Fruit fly (Drosophila melanogaster): Measurements from ENCODE around the gene Ziz.

dm6 chr2L:7532644-7533324, 36.7 kb upstream of the Ziz start:
- no peak for TF ChIP-seq CG8478 (optimal IDR thresholded peaks at IDR 0.05)
- no peak for TF ChIP-seq CTCF (optimal IDR thresholded peaks at IDR 0.05)

Measured in S2 (cell line).